Fruit fly (Drosophila melanogaster) whole organism, embryonic: ENCODE results near the gene CG4291.
A peak's percentile ranks its signal among the peaks of the same experiment; 100 is the strongest.

Experiments used
- Ada2b ChIP-seq: fragments of 200-800 bp; sonication (Bioruptor generic); IDR thresholded peaks from 2 replicates; pipeline ENCODE4 v1.3.6; 2022; ENCODE audit warnings: missing biosample characterization, missing genetic modification characterization
- Antp ChIP-seq: fragments of 200-800 bp; sonication (Bioruptor generic); optimal IDR thresholded peaks from 3 replicates; lab custom pipeline; 2016; ENCODE audit warnings: missing biosample characterization, missing genetic modification characterization
- B-H2 ChIP-seq: fragments of 200-800 bp; sonication (Bioruptor generic); optimal IDR thresholded peaks from 2 replicates; lab custom pipeline; 2018; ENCODE audit warnings: missing biosample characterization, mild to moderate bottlenecking, missing genetic modification characterization
- Bgb ChIP-seq: fragments of 200-800 bp; sonication (Bioruptor generic); IDR thresholded peaks from 2 replicates; pipeline ENCODE4 v1.3.6; 2022; ENCODE audit warnings: missing biosample characterization, missing genetic modification characterization; ENCODE audit not compliant: partially characterized antibody
- Bteb2 ChIP-seq: fragments of 200-800 bp; sonication (Bioruptor generic); optimal IDR thresholded peaks from 2 replicates; lab custom pipeline; 2016; ENCODE audit warnings: missing biosample characterization, missing genetic modification characterization
- CG1024 ChIP-seq: fragments of 200-800 bp; sonication (Bioruptor generic); IDR thresholded peaks from 2 replicates; pipeline ENCODE4 v1.3.6; 2022; ENCODE audit warnings: missing biosample characterization, missing genetic modification characterization
- CG10959 ChIP-seq: fragments of 200-800 bp; sonication (Bioruptor generic); IDR thresholded peaks from 2 replicates; pipeline ENCODE4 v1.3.6; 2022; ENCODE audit warnings: missing biosample characterization, missing genetic modification characterization
- CG11398 ChIP-seq: fragments of 200-800 bp; sonication (Bioruptor generic); optimal IDR thresholded peaks from 2 replicates; lab custom pipeline; 2016; ENCODE audit warnings: missing biosample characterization, missing genetic modification characterization
- CG11695 ChIP-seq: fragments of 200-800 bp; sonication (Bioruptor generic); IDR thresholded peaks from 3 replicates; pipeline ENCODE4 v1.3.6; 2022; ENCODE audit warnings: missing biosample characterization, missing genetic modification characterization
- CG13894 ChIP-seq: fragments of 200-800 bp; sonication (Bioruptor generic); optimal IDR thresholded peaks from 3 replicates; lab custom pipeline; 2018; ENCODE audit warnings: missing biosample characterization, mild to moderate bottlenecking, missing genetic modification characterization, moderate library complexity
- CG14667 ChIP-seq: fragments of 200-800 bp; sonication (Bioruptor generic); IDR thresholded peaks from 2 replicates; pipeline ENCODE4 v1.3.6; 2022; ENCODE audit warnings: missing biosample characterization, missing genetic modification characterization
- CG14860 ChIP-seq: fragments of 200-800 bp; sonication (Bioruptor generic); IDR thresholded peaks from 3 replicates; pipeline ENCODE4 v1.3.6; 2022; ENCODE audit warnings: missing biosample characterization, missing genetic modification characterization; ENCODE audit not compliant: partially characterized antibody
- CG15479 ChIP-seq: fragments of 200-800 bp; sonication (Bioruptor generic); optimal IDR thresholded peaks from 3 replicates; lab custom pipeline; 2019; ENCODE audit warnings: missing biosample characterization, mild to moderate bottlenecking, missing genetic modification characterization, moderate library complexity
- CG17802 ChIP-seq: fragments of 200-800 bp; sonication (Bioruptor generic); optimal IDR thresholded peaks from 2 replicates; lab custom pipeline; 2018; ENCODE audit warnings: missing biosample characterization, mild to moderate bottlenecking, missing genetic modification characterization, moderate library complexity
- CG2202 ChIP-seq: fragments of 200-800 bp; sonication (Bioruptor generic); optimal IDR thresholded peaks from 2 replicates; lab custom pipeline; 2018; ENCODE audit warnings: missing biosample characterization, mild to moderate bottlenecking, missing genetic modification characterization
- CG31388 ChIP-seq: fragments of 200-800 bp; sonication (Bioruptor generic); optimal IDR thresholded peaks from 2 replicates; lab custom pipeline; 2016; ENCODE audit warnings: missing biosample characterization, missing genetic modification characterization
- CG34422 ChIP-seq: fragments of 200-800 bp; sonication (Bioruptor generic); IDR thresholded peaks from 3 replicates; pipeline ENCODE4 v1.3.6; 2022; ENCODE audit warnings: missing biosample characterization, missing genetic modification characterization
- CG3726 ChIP-seq: fragments of 200-800 bp; sonication (Bioruptor generic); IDR thresholded peaks from 3 replicates; pipeline ENCODE4, ENCODE4 v1.3.6; 2022; ENCODE audit warnings: missing biosample characterization, missing genetic modification characterization
- CG43689 ChIP-seq: fragments of 200-800 bp; sonication (Bioruptor generic); IDR thresholded peaks from 2 replicates; pipeline ENCODE4 v1.3.6; 2022; ENCODE audit warnings: missing biosample characterization, missing genetic modification characterization
- CG4707 ChIP-seq: fragments of 200-800 bp; sonication (Bioruptor generic); optimal IDR thresholded peaks from 2 replicates; lab custom pipeline; 2018; ENCODE audit warnings: missing biosample characterization, mild to moderate bottlenecking, missing genetic modification characterization, moderate library complexity
- CG7786 ChIP-seq: fragments of 200-800 bp; sonication (Bioruptor generic); optimal IDR thresholded peaks from 2 replicates; lab custom pipeline; 2016; ENCODE audit warnings: missing biosample characterization, missing genetic modification characterization
- CG7839 ChIP-seq: fragments of 200-800 bp; sonication (Bioruptor generic); optimal IDR thresholded peaks from 3 replicates; lab custom pipeline; 2018; ENCODE audit warnings: missing biosample characterization, mild to moderate bottlenecking, missing genetic modification characterization, moderate library complexity
- CG9215 ChIP-seq: fragments of 200-800 bp; sonication (Bioruptor generic); IDR thresholded peaks from 2 replicates; pipeline ENCODE4 v1.3.6; 2022; ENCODE audit warnings: missing biosample characterization, missing genetic modification characterization
- CG9817 ChIP-seq: fragments of 200-800 bp; sonication (Bioruptor generic); optimal IDR thresholded peaks from 2 replicates; lab custom pipeline; 2018; ENCODE audit warnings: missing biosample characterization, mild to moderate bottlenecking, missing genetic modification characterization, moderate library complexity
- CoRest ChIP-seq: fragments of 200-800 bp; sonication (Bioruptor generic); optimal IDR thresholded peaks from 3 replicates; lab custom pipeline; 2018; ENCODE audit warnings: missing biosample characterization, mild to moderate bottlenecking, missing genetic modification characterization, moderate library complexity
- D ChIP-seq, 2 experiments: fragments of 200-800 bp in 1 of 2; fragments of >200 bp in 1 of 2; sonication (Bioruptor generic) in 1 of 2; optimal IDR thresholded peaks; 2 replicates in 1 of 2; 3 replicates in 1 of 2; lab custom pipeline; 2017; ENCODE audit warnings: mild to moderate bottlenecking in 1 of 2, missing biosample characterization in 1 of 2, missing genetic modification characterization in 1 of 2, missing genetic modification reagents in 1 of 2
- Doc2 ChIP-seq: fragments of 200-800 bp; sonication (Bioruptor generic); IDR thresholded peaks from 2 replicates; pipeline ENCODE4 v1.3.6; 2022; ENCODE audit warnings: missing biosample characterization, missing genetic modification characterization
- Dp ChIP-seq: fragments of 200-800 bp; sonication (Bioruptor generic); optimal IDR thresholded peaks from 2 replicates; lab custom pipeline; 2018; ENCODE audit warnings: missing biosample characterization, mild to moderate bottlenecking, missing genetic modification characterization, moderate library complexity
- H15 ChIP-seq: fragments of 200-800 bp; sonication (Bioruptor generic); IDR thresholded peaks from 3 replicates; pipeline ENCODE4 v1.3.6; 2022; ENCODE audit warnings: missing biosample characterization, missing genetic modification characterization
- Hr39 ChIP-seq: fragments of >200 bp; optimal IDR thresholded peaks from 2 replicates; lab custom pipeline; 2017
- Neu2 ChIP-seq: fragments of 200-800 bp; sonication (Bioruptor generic); optimal IDR thresholded peaks from 3 replicates; lab custom pipeline; 2016; ENCODE audit warnings: missing biosample characterization, missing genetic modification characterization, borderline replicate concordance
- YL-1 ChIP-seq: fragments of 200-800 bp; sonication (Bioruptor generic); optimal IDR thresholded peaks from 3 replicates; lab custom pipeline; 2017; ENCODE audit warnings: missing biosample characterization, mild to moderate bottlenecking, missing genetic modification characterization
- ap ChIP-seq: fragments of 200-800 bp; sonication (Bioruptor generic); IDR thresholded peaks from 2 replicates; pipeline ENCODE4 v1.3.6; 2022; ENCODE audit warnings: missing biosample characterization, missing genetic modification characterization
- bigmax ChIP-seq: fragments of 200-800 bp; sonication (Bioruptor generic); optimal IDR thresholded peaks from 2 replicates; lab custom pipeline; 2018; ENCODE audit warnings: missing biosample characterization, mild to moderate bottlenecking, missing genetic modification characterization
- ci ChIP-seq: fragments of 200-800 bp; sonication (Bioruptor generic); IDR thresholded peaks from 3 replicates; pipeline ENCODE4 v1.3.6; 2022; ENCODE audit warnings: missing biosample characterization, missing genetic modification characterization
- corto ChIP-seq: fragments of 200-800 bp; sonication (Bioruptor generic); optimal IDR thresholded peaks from 2 replicates; lab custom pipeline; 2016; ENCODE audit warnings: missing biosample characterization, mild to moderate bottlenecking, missing genetic modification characterization, moderate library complexity
- crc ChIP-seq: fragments of 200-800 bp; sonication (Bioruptor generic); optimal IDR thresholded peaks from 2 replicates; lab custom pipeline; 2016; ENCODE audit warnings: missing biosample characterization, missing genetic modification characterization
- crol ChIP-seq: fragments of 200-800 bp; sonication (Bioruptor generic); IDR thresholded peaks from 2 replicates; pipeline ENCODE4 v1.3.6; 2022; ENCODE audit warnings: missing biosample characterization, missing genetic modification characterization
- danr ChIP-seq: fragments of 200-800 bp; sonication (Bioruptor generic); IDR thresholded peaks from 2 replicates; pipeline ENCODE4 v1.3.6; 2022; ENCODE audit warnings: missing biosample characterization, missing genetic modification characterization
- nau ChIP-seq: fragments of 200-800 bp; sonication (Bioruptor generic); optimal IDR thresholded peaks from 3 replicates; lab custom pipeline; 2017; ENCODE audit warnings: missing biosample characterization, mild to moderate bottlenecking, missing genetic modification characterization, missing genetic modification reagents
- prd ChIP-seq, 3 experiments: fragments of >200 bp in 2 of 3; fragments of 200-800 bp in 1 of 3; sonication (Bioruptor generic) in 1 of 3; optimal IDR thresholded peaks in 2 of 3; IDR thresholded peaks in 1 of 3; 2 replicates in 2 of 3; 3 replicates in 1 of 3; pipeline versions ENCODE4 v1.3.6 to Lab custom; 2017 to 2022; ENCODE audit warnings: missing biosample characterization in 1 of 3, missing genetic modification characterization in 1 of 3
- psq ChIP-seq: fragments of 200-800 bp; sonication (Bioruptor generic); optimal IDR thresholded peaks from 2 replicates; lab custom pipeline; 2017; ENCODE audit warnings: missing biosample characterization, missing genetic modification characterization
- sc ChIP-seq, 3 experiments: fragments of >200 bp in 2 of 3; fragments of 200-800 bp in 1 of 3; sonication (Bioruptor generic) in 1 of 3; optimal IDR thresholded peaks; 2 replicates in 2 of 3; 3 replicates in 1 of 3; lab custom pipeline; 2017; ENCODE audit warnings: mild to moderate bottlenecking in 1 of 3, missing biosample characterization in 1 of 3, missing genetic modification characterization in 1 of 3, missing genetic modification reagents in 1 of 3
- shn ChIP-seq: fragments of 200-800 bp; sonication (Bioruptor generic); optimal IDR thresholded peaks from 3 replicates; lab custom pipeline; 2016; ENCODE audit warnings: missing biosample characterization, missing genetic modification characterization
- sr ChIP-seq: fragments of 200-800 bp; sonication (Bioruptor generic); IDR thresholded peaks from 3 replicates; pipeline ENCODE4 v1.3.6; 2022; ENCODE audit warnings: missing biosample characterization, missing genetic modification characterization
- usp ChIP-seq: fragments of >200 bp; optimal IDR thresholded peaks from 2 replicates; lab custom pipeline; 2017; ENCODE audit warnings: missing biosample characterization, missing genetic modification characterization
- wdn ChIP-seq: fragments of 200-800 bp; sonication (Bioruptor generic); IDR thresholded peaks from 2 replicates; pipeline ENCODE4 v1.3.6; 2022; ENCODE audit warnings: missing biosample characterization, missing genetic modification characterization
- wor ChIP-seq: fragments of 200-800 bp; sonication (Bioruptor generic); IDR thresholded peaks from 2 replicates; pipeline ENCODE4 v1.3.6; 2022; ENCODE audit warnings: missing biosample characterization, missing genetic modification characterization
- yki ChIP-seq: fragments of >200 bp; optimal IDR thresholded peaks from 3 replicates; lab custom pipeline; 2018

The CG4291 gene

dm6 chr2L:870749-871418, 18.4 kb upstream of the CG4291 start (continued):
- TF ChIP-seq H15 (GFP tag; lab: Robert Waterston, UW) (peak; percentile 55; the same call in 1 of the 3 replicates), CG17802 (tag; lab: Kevin White, UChicago) (no peak), danr (no peak), CG7839 (tag; lab: Kevin White, UChicago) (peak; percentile 59), sc (optimal IDR thresholded peaks at IDR 0.05; lab: Kevin White, UChicago) (no peak), sc (GFP tag; optimal IDR thresholded peaks at IDR 0.05; lab: Kevin White, UChicago) (peak; percentile 47), nau (GFP tag; lab: Kevin White, UChicago) (peak; percentile 53), CG10959 (GFP tag; lab: Robert Waterston, UW) (no peak; the same call in 1 of the 2 replicates), YL-1 (GFP tag; lab: Kevin White, UChicago) (peak; percentile 98), sr (GFP tag; lab: Robert Waterston, UW) (no peak), Bteb2 (GFP tag; lab: Kevin White, UChicago) (peak; percentile 52), Hr39 (no peak), CG1024 (GFP tag; lab: Robert Waterston, UW) (no peak; the same call in 1 of the 2 replicates), crc (GFP tag; lab: Kevin White, UChicago) (peak; percentile 43), ci (peak; percentile 77), B-H2 (GFP tag; lab: Kevin White, UChicago) (peak; percentile 11), shn (GFP tag; lab: Kevin White, UChicago) (peak; percentile 41), crol (no peak), CG43689 (no peak), Ada2b (GFP tag; lab: Robert Waterston, UW) (peak; percentile 34; the same call in 1 of the 2 replicates), Dp (GFP tag; lab: Kevin White, UChicago) (no peak), CG14667 (GFP tag; lab: Robert Waterston, UW) (no peak), Antp (GFP tag; lab: Kevin White, UChicago) (peak; percentile 76), CG13894 (tag; lab: Kevin White, UChicago) (peak; percentile 7), Bgb (GFP tag; lab: Robert Waterston, UW) (peak; percentile 28; the same call in 1 of the 2 replicates), CG34422 (GFP tag; lab: Robert Waterston, UW) (no peak; the same call in 2 of the 3 replicates), CG11695 (GFP tag; lab: Robert Waterston, UW) (peak; percentile 54; the same call in 2 of the 3 replicates), CG15479 (GFP tag; lab: Kevin White, UChicago) (no peak), D (optimal IDR thresholded peaks at IDR 0.05; lab: Kevin White, UChicago) (no peak), D (GFP tag; optimal IDR thresholded peaks at IDR 0.05; lab: Kevin White, UChicago) (peak; percentile 41), CG31388 (no peak), Doc2 (GFP tag; lab: Robert Waterston, UW) (no peak; the same call in 1 of the 2 replicates), psq (GFP tag; lab: Kevin White, UChicago) (peak; percentile 40), ap (GFP tag; lab: Robert Waterston, UW) (peak; percentile 46), CoRest (peak; percentile 76), wor (GFP tag; lab: Robert Waterston, UW) (no peak), CG2202 (tag; lab: Kevin White, UChicago) (peak; percentile 5), CG3726 (GFP tag; lab: Robert Waterston, UW) (no peak), yki (lab: Kevin White, UChicago) (no peak), CG9215 (GFP tag; lab: Robert Waterston, UW) (peak; percentile 61), bigmax (GFP tag; lab: Kevin White, UChicago) (no peak), CG14860 (GFP tag; lab: Robert Waterston, UW) (no peak), Neu2 (GFP tag; lab: Kevin White, UChicago) (no peak), CG4707 (no peak), CG7786 (peak; percentile 80), CG11398 (GFP tag; lab: Kevin White, UChicago) (peak; percentile 65), prd (optimal IDR thresholded peaks at IDR 0.05; lab: Kevin White, UChicago) (no peak), prd (GFP tag; IDR thresholded peaks at IDR 0.05; lab: Robert Waterston, UW) (peak; percentile 75), usp (GFP tag; lab: Kevin White, UChicago) (no peak), CG9817 (tag; lab: Kevin White, UChicago) (peak; percentile 64), corto (GFP tag; lab: Kevin White, UChicago) (no peak), wdn (0 out of 2 replicates have a peak, but pooled peaks have one; percentile 64)
